Worm (Caenorhabditis elegans) whole organism, L1 larva: ENCODE results near the gene srg-3.

ENCODE experiments used
- C04F5.9 ChIP-seq: sonication (generic microtip); optimal IDR thresholded peaks from 2 replicates; lab custom pipeline; 2016; ENCODE audit warnings: missing genetic modification characterization, missing compliant biosample characterization
- C16A3.4 ChIP-seq: fragments of 150-350 bp; optimal IDR thresholded peaks from 2 replicates; lab custom pipeline; 2014; ENCODE audit warnings: missing biosample characterization, missing genetic modification characterization
- C34B4.2 ChIP-seq: sonication (generic microtip); optimal IDR thresholded peaks from 2 replicates; lab custom pipeline; 2017; ENCODE audit warnings: mild to moderate bottlenecking, missing genetic modification characterization, missing compliant biosample characterization
- alr-1 ChIP-seq: fragments of 200-800 bp; sonication (Bioruptor generic); optimal IDR thresholded peaks from 2 replicates; lab custom pipeline; 2018; ENCODE audit warnings: borderline replicate concordance, mild to moderate bottlenecking, missing genetic modification characterization, missing compliant biosample characterization
- ceh-63 ChIP-seq: fragments of 200-800 bp; sonication (Bioruptor generic); optimal IDR thresholded peaks from 2 replicates; lab custom pipeline; 2018; ENCODE audit warnings: mild to moderate bottlenecking, missing genetic modification characterization, missing compliant biosample characterization
- ceh-82 ChIP-seq, 3 experiments: fragments of 150-350 bp in 1 of 3; sonication (generic microtip) in 2 of 3; optimal IDR thresholded peaks; 2 replicates each; lab custom pipeline; 2014 to 2017; ENCODE audit warnings: missing biosample characterization in 3 of 3, missing genetic modification characterization in 3 of 3
- ces-1 ChIP-seq: fragments of 150-350 bp; optimal IDR thresholded peaks from 2 replicates; lab custom pipeline; 2014; ENCODE audit warnings: missing biosample characterization, missing genetic modification reagents, missing genetic modification characterization
- dpl-1 ChIP-seq, 3 experiments: fragments of 150-350 bp in 2 of 3; sonication (generic microtip) in 1 of 3; optimal IDR thresholded peaks; 2 replicates each; lab custom pipeline; 2014 to 2017; ENCODE audit warnings: missing biosample characterization in 3 of 3, missing genetic modification characterization in 3 of 3, missing genetic modification reagents in 3 of 3
- dsc-1 ChIP-seq: sonication (generic microtip); optimal IDR thresholded peaks from 2 replicates; lab custom pipeline; 2016; ENCODE audit warnings: mild to moderate bottlenecking, missing genetic modification characterization, missing compliant biosample characterization
- efl-1 ChIP-seq, 4 experiments: fragments of 150-350 bp; optimal IDR thresholded peaks in 3 of 4; peaks in 1 of 4; 1 replicate in 1 of 4; 2 replicates in 3 of 4; lab custom pipeline; 2014; ENCODE audit warnings: missing biosample characterization in 2 of 4, missing genetic modification characterization in 2 of 4, missing genetic modification reagents in 2 of 4
- efl-3 ChIP-seq: fragments of 200-800 bp; sonication (Bioruptor generic); optimal IDR thresholded peaks from 2 replicates; lab custom pipeline; 2018; ENCODE audit warnings: mild to moderate bottlenecking, missing genetic modification characterization, missing compliant biosample characterization
- egl-13 ChIP-seq: sonication (generic microtip); optimal IDR thresholded peaks from 2 replicates; lab custom pipeline; 2016; ENCODE audit warnings: missing genotype, missing genetic modification reagents, missing genetic modification characterization, missing compliant biosample characterization
- egl-27 ChIP-seq, 2 experiments: fragments of 150-350 bp in 1 of 2; sonication (generic microtip); optimal IDR thresholded peaks; 3 replicates each; lab custom pipeline; 2017 to 2018; ENCODE audit warnings: missing biosample characterization in 2 of 2, missing genetic modification characterization in 2 of 2, missing genetic modification reagents in 2 of 2
- elt-2 ChIP-seq: sonication (generic microtip); optimal IDR thresholded peaks from 2 replicates; lab custom pipeline; 2016; ENCODE audit warnings: missing genetic modification characterization, mild to moderate bottlenecking, inconsistent platforms, missing compliant biosample characterization, missing genetic modification reagents
- elt-3 ChIP-seq, 6 experiments: fragments of 150-350 bp in 1 of 6; sonication (generic microtip); optimal IDR thresholded peaks; 2 replicates each; lab custom pipeline; 2017 to 2018; ENCODE audit warnings: missing biosample characterization in 6 of 6, missing genetic modification characterization in 6 of 6, inconsistent platforms in 1 of 6
- fkh-10 ChIP-seq: sonication (generic microtip); optimal IDR thresholded peaks from 2 replicates; lab custom pipeline; 2017; ENCODE audit warnings: missing biosample characterization, missing genetic modification reagents, missing genetic modification characterization
- fkh-4 ChIP-seq: sonication (generic microtip); optimal IDR thresholded peaks from 2 replicates; lab custom pipeline; 2016; ENCODE audit warnings: missing compliant biosample characterization, missing genetic modification characterization, borderline replicate concordance
- fkh-8 ChIP-seq: sonication (generic microtip); optimal IDR thresholded peaks from 2 replicates; lab custom pipeline; 2016; ENCODE audit warnings: mild to moderate bottlenecking, missing genetic modification characterization, missing compliant biosample characterization
- fos-1 ChIP-seq: fragments of 150-350 bp; optimal IDR thresholded peaks from 2 replicates; lab custom pipeline; 2014; ENCODE audit warnings: missing biosample characterization, missing genetic modification characterization
- hlh-17 ChIP-seq: fragments of 200-800 bp; sonication (Bioruptor generic); optimal IDR thresholded peaks from 2 replicates; lab custom pipeline; 2018; ENCODE audit warnings: missing genetic modification characterization, mild to moderate bottlenecking, missing compliant biosample characterization, moderate library complexity, borderline replicate concordance
- hlh-4 ChIP-seq: sonication (generic microtip); optimal IDR thresholded peaks from 2 replicates; lab custom pipeline; 2016; ENCODE audit warnings: mild to moderate bottlenecking, missing genetic modification characterization, missing compliant biosample characterization
- hpl-2 ChIP-seq: fragments of 150-350 bp; optimal IDR thresholded peaks from 2 replicates; lab custom pipeline; 2014; ENCODE audit warnings: missing biosample characterization, missing genetic modification reagents, missing genetic modification characterization
- isw-1 ChIP-seq: fragments of 200-800 bp; sonication (Bioruptor generic); IDR thresholded peaks from 2 replicates; pipeline ENCODE4 v1.3.6; 2022; ENCODE audit warnings: missing genetic modification characterization, missing compliant biosample characterization
- jun-1 ChIP-seq: fragments of 150-350 bp; optimal IDR thresholded peaks from 2 replicates; lab custom pipeline; 2014; ENCODE audit warnings: missing biosample characterization, missing genetic modification reagents, missing genetic modification characterization
- lin-14 ChIP-seq: fragments of 200-800 bp; sonication (Bioruptor generic); optimal IDR thresholded peaks from 2 replicates; lab custom pipeline; 2018; ENCODE audit warnings: mild to moderate bottlenecking, missing genetic modification characterization, moderate library complexity, missing compliant biosample characterization
- lin-39 ChIP-seq: fragments of 150-350 bp; optimal IDR thresholded peaks from 2 replicates; lab custom pipeline; 2014; ENCODE audit warnings: missing biosample characterization, missing genetic modification reagents, missing genetic modification characterization
- mdl-1 ChIP-seq, 2 experiments: fragments of 150-350 bp; optimal IDR thresholded peaks; 2 replicates each; lab custom pipeline; 2014 to 2017; ENCODE audit warnings: missing biosample characterization in 2 of 2, missing genetic modification characterization in 2 of 2, inconsistent platforms in 1 of 2
- nhr-19 ChIP-seq: fragments of 200-800 bp; sonication (Bioruptor generic); conservative IDR thresholded peaks from 2 replicates; pipeline ENCODE4 v1.3.6; 2022; ENCODE audit warnings: missing genetic modification characterization, missing compliant biosample characterization
- nhr-47 ChIP-seq: sonication (generic microtip); optimal IDR thresholded peaks from 2 replicates; lab custom pipeline; 2016; ENCODE audit warnings: mild to moderate bottlenecking, missing genetic modification characterization, moderate library complexity, missing compliant biosample characterization
- nhr-71 ChIP-seq: sonication (generic microtip); optimal IDR thresholded peaks from 2 replicates; lab custom pipeline; 2016; ENCODE audit warnings: mild to moderate bottlenecking, missing genetic modification characterization, moderate library complexity, missing compliant biosample characterization
- nhr-77 ChIP-seq: fragments of 150-350 bp; optimal IDR thresholded peaks from 2 replicates; lab custom pipeline; 2014; ENCODE audit warnings: missing biosample characterization, missing genetic modification characterization
- nhr-84 ChIP-seq: sonication (generic microtip); optimal IDR thresholded peaks from 2 replicates; lab custom pipeline; 2017; ENCODE audit warnings: missing biosample characterization, missing genetic modification characterization
- nhr-85 ChIP-seq: sonication (generic microtip); peaks from one replicate; lab custom pipeline; 2016; ENCODE audit warnings: missing genetic modification characterization, inconsistent platforms, missing compliant biosample characterization
- nhr-90 ChIP-seq: sonication (generic microtip); optimal IDR thresholded peaks from 2 replicates; lab custom pipeline; 2016; ENCODE audit warnings: mild to moderate bottlenecking, missing genetic modification characterization, missing compliant biosample characterization; ENCODE audit not compliant: poor library complexity
- pax-3 ChIP-seq: fragments of 200-800 bp; sonication (Bioruptor generic); optimal IDR thresholded peaks from 2 replicates; lab custom pipeline; 2018; ENCODE audit warnings: mild to moderate bottlenecking, missing genetic modification characterization, moderate library complexity, missing compliant biosample characterization
- pqm-1 ChIP-seq: sonication (generic microtip); optimal IDR thresholded peaks from 3 replicates; lab custom pipeline; 2017; ENCODE audit warnings: missing biosample characterization, missing genetic modification characterization
- rnt-1 ChIP-seq: sonication (generic microtip); optimal IDR thresholded peaks from 2 replicates; lab custom pipeline; 2016; ENCODE audit warnings: mild to moderate bottlenecking, missing genetic modification characterization, moderate library complexity, missing compliant biosample characterization
- snpc-4 ChIP-seq: fragments of 150-350 bp; optimal IDR thresholded peaks from 2 replicates; lab custom pipeline; 2014; ENCODE audit warnings: missing biosample characterization, missing genetic modification characterization
- snu-23 ChIP-seq: sonication (generic microtip); optimal IDR thresholded peaks from 2 replicates; lab custom pipeline; 2016; ENCODE audit warnings: missing genetic modification characterization, missing compliant biosample characterization
- sox-4 ChIP-seq: sonication (generic microtip); optimal IDR thresholded peaks from 2 replicates; lab custom pipeline; 2016; ENCODE audit warnings: missing genetic modification characterization, missing compliant biosample characterization
- sptf-1 ChIP-seq: fragments of 150-350 bp; optimal IDR thresholded peaks from 2 replicates; lab custom pipeline; 2014; ENCODE audit warnings: missing biosample characterization, missing genetic modification characterization
- unc-130 ChIP-seq: fragments of 150-350 bp; optimal IDR thresholded peaks from 2 replicates; lab custom pipeline; 2017; ENCODE audit warnings: missing biosample characterization, missing genetic modification characterization, inconsistent platforms
- unc-30 ChIP-seq: sonication (generic microtip); optimal IDR thresholded peaks from 2 replicates; lab custom pipeline; 2017; ENCODE audit warnings: missing biosample characterization, missing genetic modification characterization
- unc-62 ChIP-seq: fragments of 150-350 bp; optimal IDR thresholded peaks from 2 replicates; lab custom pipeline; 2014; ENCODE audit warnings: missing biosample characterization, missing genetic modification reagents, missing genetic modification characterization
- unc-86 ChIP-seq: sonication (generic microtip); optimal IDR thresholded peaks from 2 replicates; lab custom pipeline; 2016; ENCODE audit warnings: missing genetic modification characterization, missing compliant biosample characterization
- unc-98 ChIP-seq: fragments of 200-800 bp; sonication (Bioruptor generic); IDR thresholded peaks from 2 replicates; pipeline ENCODE4 v1.3.6; 2022; ENCODE audit warnings: missing genetic modification characterization, missing compliant biosample characterization
- vab-15 ChIP-seq: sonication (generic microtip); optimal IDR thresholded peaks from 2 replicates; lab custom pipeline; 2017; ENCODE audit warnings: missing genotype, mild to moderate bottlenecking, missing genetic modification characterization, missing compliant biosample characterization
- xbp-1 ChIP-seq: sonication (generic microtip); optimal IDR thresholded peaks from 2 replicates; lab custom pipeline; 2016; ENCODE audit warnings: missing genetic modification characterization, missing compliant biosample characterization
- zag-1 ChIP-seq: fragments of 150-350 bp; optimal IDR thresholded peaks from 2 replicates; lab custom pipeline; 2014; ENCODE audit warnings: missing biosample characterization, missing genetic modification characterization
- zip-4 ChIP-seq: fragments of 200-800 bp; sonication (Bioruptor generic); optimal IDR thresholded peaks from 2 replicates; lab custom pipeline; 2018; ENCODE audit warnings: mild to moderate bottlenecking, missing genetic modification characterization, moderate library complexity, missing compliant biosample characterization
- ztf-11 ChIP-seq, 2 experiments: sonication (generic microtip); optimal IDR thresholded peaks; 2 replicates each; lab custom pipeline; 2016 to 2017; ENCODE audit warnings: missing genetic modification characterization in 2 of 2, missing biosample characterization in 1 of 2, missing compliant biosample characterization in 1 of 2

Gene srg-3

ce11 chrIII:6303114-6303647 lies 33.0 kb upstream of the srg-3 start, which contains the start of gene F47D12.9:
Gene F47D12.9 (minus strand): TSS chrIII:6303380.
- TF ChIP-seq efl-3 (GFP tag; lab: Kevin White, UChicago) (no peak), unc-130 (tag; lab: Kevin White, UChicago) (peak; percentile 89), ceh-63 (GFP tag; lab: Kevin White, UChicago) (no peak), pax-3 (tag; lab: Kevin White, UChicago) (peak; percentile 45), jun-1 (tag; lab: Kevin White, UChicago) (peak; percentile 63), efl-1 (optimal IDR thresholded peaks at IDR 0.05; lab: Kevin White, UChicago) (peak; percentile 80 to 84), efl-1 (GFP tag; optimal IDR thresholded peaks at IDR 0.05 in 1 of 2; lab: Kevin White, UChicago) (peak; percentile 73 to 97), mdl-1 (tag; optimal IDR thresholded peaks at IDR 0.05; lab: Kevin White, UChicago) (peak; percentile 23 to 82), isw-1 (GFP tag; lab: Robert Waterston, UW) (peak; percentile 67), elt-3 (tag; optimal IDR thresholded peaks at IDR 0.05; lab: Kevin White, UChicago) (peak in 3 of 6 experiments; percentile 22 to 92 (median 88)), alr-1 (tag; lab: Kevin White, UChicago) (no peak), snu-23 (GFP tag; lab: Kevin White, UChicago) (peak; percentile 94), nhr-71 (peak; percentile 89), elt-2 (tag; lab: Kevin White, UChicago) (peak; percentile 92), lin-14 (GFP tag; lab: Kevin White, UChicago) (peak; percentile 96), egl-13 (tag; lab: Kevin White, UChicago) (no peak), pqm-1 (tag; lab: Kevin White, UChicago) (no peak), snpc-4 (tag; lab: Kevin White, UChicago) (no peak), unc-62 (GFP tag; lab: Kevin White, UChicago) (no peak), vab-15 (peak; percentile 23), unc-86 (tag; lab: Kevin White, UChicago) (peak; percentile 75), fkh-4 (tag; lab: Kevin White, UChicago) (no peak), dpl-1 (GFP tag; optimal IDR thresholded peaks at IDR 0.05; lab: Kevin White, UChicago) (peak; percentile 75 to 81 (median 78)), nhr-77 (tag; lab: Kevin White, UChicago) (peak; percentile 65), sox-4 (no peak), zip-4 (GFP tag; lab: Kevin White, UChicago) (no peak), unc-30 (no peak), xbp-1 (tag; lab: Kevin White, UChicago) (peak; percentile 74), sptf-1 (tag; lab: Kevin White, UChicago) (no peak), C16A3.4 (tag; lab: Kevin White, UChicago) (peak; percentile 80), nhr-19 (GFP tag; lab: Robert Waterston, UW) (peak; percentile 76), nhr-47 (tag; lab: Kevin White, UChicago) (peak; percentile 69), zag-1 (tag; lab: Kevin White, UChicago) (no peak), ztf-11 (tag; optimal IDR thresholded peaks at IDR 0.05; lab: Kevin White, UChicago) (no peak), unc-98 (GFP tag; lab: Robert Waterston, UW) (no peak), egl-27 (tag; optimal IDR thresholded peaks at IDR 0.05; lab: Kevin White, UChicago) (peak in 1 of 2 experiments; percentile 43), nhr-84 (tag; lab: Kevin White, UChicago) (no peak), fos-1 (no peak), hlh-17 (no peak), nhr-90 (tag; lab: Kevin White, UChicago) (peak; percentile 76), fkh-8 (tag; lab: Kevin White, UChicago) (peak; percentile 82), ceh-82 (tag; optimal IDR thresholded peaks at IDR 0.05; lab: Kevin White, UChicago) (peak; percentile 28 to 80 (median 45)), hlh-4 (tag; lab: Kevin White, UChicago) (no peak), C04F5.9 (tag; lab: Kevin White, UChicago) (no peak), ces-1 (GFP tag; lab: Kevin White, UChicago) (no peak), nhr-85 (peak; percentile 92), rnt-1 (tag; lab: Kevin White, UChicago) (peak; percentile 81), fkh-10 (GFP tag; lab: Kevin White, UChicago) (no peak), hpl-2 (GFP tag; lab: Kevin White, UChicago) (no peak), lin-39 (tag; lab: Kevin White, UChicago) (peak; percentile 20), dsc-1 (no peak), C34B4.2 (no peak)
